Worm (Caenorhabditis elegans) whole organism, L2 larva: ENCODE measurements around the gene srg-30.

Experiments
- C34F6.9 ChIP-seq: fragments of 150-350 bp; optimal IDR thresholded peaks from 2 replicates; lab custom pipeline; 2014; ENCODE audit warnings: missing biosample characterization, missing genetic modification characterization
- F13H6.1 ChIP-seq: sonication (generic microtip); optimal IDR thresholded peaks from 2 replicates; lab custom pipeline; 2016; ENCODE audit warnings: missing genetic modification characterization, missing compliant biosample characterization
- ZK546.5 ChIP-seq: sonication (generic microtip); optimal IDR thresholded peaks from 2 replicates; lab custom pipeline; 2017; ENCODE audit warnings: missing biosample characterization, missing genetic modification characterization
- alr-1 ChIP-seq: fragments of 150-350 bp; optimal IDR thresholded peaks from 2 replicates; lab custom pipeline; 2014; ENCODE audit warnings: missing biosample characterization, missing genetic modification characterization
- aly-2 ChIP-seq: fragments of 150-350 bp; optimal IDR thresholded peaks from 2 replicates; lab custom pipeline; 2014; ENCODE audit warnings: missing biosample characterization, missing genetic modification characterization
- ama-1 ChIP-seq: fragments of 150-350 bp; optimal IDR thresholded peaks from 2 replicates; lab custom pipeline; 2018; ENCODE audit warnings: inconsistent platforms
- blmp-1 ChIP-seq: sonication (generic microtip); optimal IDR thresholded peaks from 2 replicates; lab custom pipeline; 2017; ENCODE audit warnings: missing genetic modification characterization, mild to moderate bottlenecking, missing compliant biosample characterization, antibody characterized with exemption, moderate library complexity; ENCODE audit not compliant: insufficient read depth
- ceh-16 ChIP-seq: fragments of 150-350 bp; optimal IDR thresholded peaks from 2 replicates; lab custom pipeline; 2014; ENCODE audit warnings: missing biosample characterization, missing genetic modification characterization
- ceh-82 ChIP-seq: fragments of 150-350 bp; optimal IDR thresholded peaks from 2 replicates; lab custom pipeline; 2014; ENCODE audit warnings: missing biosample characterization, missing genetic modification characterization
- crh-2 ChIP-seq: sonication (generic microtip); optimal IDR thresholded peaks from 2 replicates; lab custom pipeline; 2017; ENCODE audit warnings: missing biosample characterization, missing genetic modification characterization
- elt-1 ChIP-seq: fragments of 150-350 bp; optimal IDR thresholded peaks from 2 replicates; lab custom pipeline; 2014; ENCODE audit warnings: missing biosample characterization, missing genetic modification characterization
- elt-3 ChIP-seq: sonication (generic microtip); optimal IDR thresholded peaks from 2 replicates; lab custom pipeline; 2017; ENCODE audit warnings: missing biosample characterization, missing genetic modification characterization
- gmeb-1 ChIP-seq: fragments of 150-350 bp; optimal IDR thresholded peaks from 2 replicates; lab custom pipeline; 2014; ENCODE audit warnings: missing biosample characterization, missing genetic modification characterization
- lin-13 ChIP-seq: fragments of 150-350 bp; optimal IDR thresholded peaks from 2 replicates; lab custom pipeline; 2014; ENCODE audit warnings: missing biosample characterization, missing genetic modification reagents, missing genetic modification characterization
- lin-39 ChIP-seq: fragments of 150-350 bp; optimal IDR thresholded peaks from 2 replicates; lab custom pipeline; 2014; ENCODE audit warnings: missing biosample characterization, missing genetic modification reagents, missing genetic modification characterization
- lsy-2 ChIP-seq, 2 experiments: fragments of 150-350 bp in 1 of 2; sonication (generic microtip) in 1 of 2; optimal IDR thresholded peaks; 2 replicates each; lab custom pipeline; 2014 to 2017; ENCODE audit warnings: missing biosample characterization in 2 of 2, missing genetic modification characterization in 2 of 2
- mab-5 ChIP-seq: fragments of 150-350 bp; optimal IDR thresholded peaks from 2 replicates; lab custom pipeline; 2014; ENCODE audit warnings: missing biosample characterization, missing genetic modification characterization
- mbf-1 ChIP-seq: sonication (generic microtip); optimal IDR thresholded peaks from 2 replicates; lab custom pipeline; 2017; ENCODE audit warnings: missing biosample characterization, missing genetic modification characterization
- nhr-10 ChIP-seq: sonication (generic microtip); optimal IDR thresholded peaks from 2 replicates; lab custom pipeline; 2017; ENCODE audit warnings: missing biosample characterization, missing genetic modification characterization
- nhr-129 ChIP-seq: fragments of 150-350 bp; optimal IDR thresholded peaks from 2 replicates; lab custom pipeline; 2014; ENCODE audit warnings: missing biosample characterization, missing genetic modification characterization
- nhr-21 ChIP-seq: fragments of 150-350 bp; optimal IDR thresholded peaks from 2 replicates; lab custom pipeline; 2014; ENCODE audit warnings: missing biosample characterization, missing genetic modification characterization
- nhr-23 ChIP-seq: fragments of 150-350 bp; optimal IDR thresholded peaks from 2 replicates; lab custom pipeline; 2014; ENCODE audit warnings: missing biosample characterization, missing genetic modification reagents, missing genetic modification characterization
- nhr-237 ChIP-seq: fragments of 150-350 bp; optimal IDR thresholded peaks from 2 replicates; lab custom pipeline; 2014; ENCODE audit warnings: missing biosample characterization, missing genetic modification characterization
- peb-1 ChIP-seq: fragments of 150-350 bp; optimal IDR thresholded peaks from 2 replicates; lab custom pipeline; 2014; ENCODE audit warnings: missing biosample characterization, missing genetic modification characterization
- sem-4 ChIP-seq: fragments of 150-350 bp; optimal IDR thresholded peaks from 2 replicates; lab custom pipeline; 2014; ENCODE audit warnings: missing biosample characterization, missing genetic modification reagents, missing genetic modification characterization
- skn-1 ChIP-seq: sonication (generic microtip); optimal IDR thresholded peaks from 2 replicates; lab custom pipeline; 2017; ENCODE audit warnings: missing biosample characterization, missing genetic modification characterization
- sma-3 ChIP-seq: sonication (generic microtip); optimal IDR thresholded peaks from 2 replicates; lab custom pipeline; 2016; ENCODE audit warnings: missing genetic modification reagents, missing genetic modification characterization, missing compliant biosample characterization
- sma-9 ChIP-seq, 2 experiments: fragments of 150-350 bp in 1 of 2; sonication (generic microtip) in 1 of 2; optimal IDR thresholded peaks; 2 replicates each; lab custom pipeline; 2014 to 2016; ENCODE audit warnings: missing genetic modification characterization in 2 of 2, mild to moderate bottlenecking in 1 of 2, missing biosample characterization in 1 of 2, missing compliant biosample characterization in 1 of 2, missing genetic modification reagents in 1 of 2, moderate library complexity in 1 of 2
- snpc-4 ChIP-seq: fragments of 150-350 bp; optimal IDR thresholded peaks from 2 replicates; lab custom pipeline; 2014; ENCODE audit warnings: missing biosample characterization, missing genetic modification characterization
- unc-55 ChIP-seq: fragments of 150-350 bp; sonication (generic microtip); optimal IDR thresholded peaks from 3 replicates; lab custom pipeline; 2014; ENCODE audit warnings: missing biosample characterization, missing genetic modification reagents, missing genetic modification characterization
- unc-62 ChIP-seq: fragments of 150-350 bp; optimal IDR thresholded peaks from 2 replicates; lab custom pipeline; 2014; ENCODE audit warnings: missing biosample characterization, missing genetic modification reagents, missing genetic modification characterization
- ztf-11 ChIP-seq: sonication (generic microtip); optimal IDR thresholded peaks from 2 replicates; lab custom pipeline; 2017; ENCODE audit warnings: missing biosample characterization, missing genetic modification characterization
- ztf-4 ChIP-seq: fragments of 150-350 bp; optimal IDR thresholded peaks from 2 replicates; lab custom pipeline; 2014; ENCODE audit warnings: missing biosample characterization, missing genetic modification characterization

Gene srg-30

DNA sequence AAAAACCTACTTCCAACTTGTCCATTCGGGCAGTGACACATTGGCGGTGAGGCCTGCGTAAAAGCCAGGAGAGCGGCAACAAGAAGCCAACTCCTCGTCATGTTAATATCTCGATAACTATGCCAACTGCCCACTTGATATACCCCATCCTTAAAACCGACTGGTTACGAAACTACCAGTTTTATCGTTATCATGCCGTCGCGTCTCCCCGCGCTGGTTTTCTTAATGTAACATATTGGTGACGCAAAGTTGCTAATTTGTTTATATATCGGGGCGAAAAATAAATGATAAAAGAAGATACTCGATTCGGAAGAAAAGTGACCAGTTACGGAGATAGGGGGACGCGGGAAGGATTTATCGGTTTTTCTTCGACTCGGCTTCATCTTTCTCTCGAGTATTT is 13.5 kb upstream of the srg-30 start, which contains the start of gene grl-9:
grl-9 (minus strand) TSS at position 101 of the 400 bp plus-strand sequence.
- no peak for TF ChIP-seq mbf-1 (tag; lab: Kevin White, UChicago)
- no peak for TF ChIP-seq nhr-21
- no peak for TF ChIP-seq sma-9 (GFP tag; optimal IDR thresholded peaks at IDR 0.05; lab: Kevin White, UChicago)
- no peak for TF ChIP-seq sma-9 (tag; optimal IDR thresholded peaks at IDR 0.05; lab: Kevin White, UChicago)
- no peak for TF ChIP-seq lsy-2 (tag; optimal IDR thresholded peaks at IDR 0.05; lab: Kevin White, UChicago)
- no peak for TF ChIP-seq alr-1 (tag; lab: Kevin White, UChicago)
- no peak for TF ChIP-seq crh-2 (tag; lab: Kevin White, UChicago)
- no peak for TF ChIP-seq ztf-11 (tag; lab: Kevin White, UChicago)
- no peak for TF ChIP-seq ceh-82
- TF ChIP-seq nhr-23 (tag; lab: Kevin White, UChicago): no peak
- no peak for TF ChIP-seq ztf-4 (tag; lab: Kevin White, UChicago)
- no peak for TF ChIP-seq nhr-237 (tag; lab: Kevin White, UChicago)
- TF ChIP-seq blmp-1: no peak
- no peak for TF ChIP-seq gmeb-1 (tag; lab: Kevin White, UChicago)

DNA sequence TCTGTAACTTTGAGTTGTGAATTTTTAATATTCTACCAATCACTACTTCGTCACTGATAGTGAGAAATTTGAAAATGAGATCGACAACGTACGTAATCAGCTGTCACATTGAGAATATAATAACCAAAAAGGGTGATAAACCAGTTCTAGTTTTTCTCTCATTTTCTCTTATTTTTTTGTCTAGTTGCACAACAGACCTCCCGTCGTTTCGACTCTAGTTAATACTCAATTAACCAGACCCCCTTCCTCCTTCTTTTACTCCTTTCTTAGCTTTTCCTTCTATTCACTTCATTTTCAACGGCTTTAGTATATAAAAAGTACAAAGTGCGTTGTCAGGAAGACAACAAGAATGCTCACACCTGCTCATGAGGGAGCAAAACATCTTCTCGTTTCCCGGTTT is 9.1 kb upstream of the srg-30 start, which contains the start of gene ZC487.1:
ZC487.1 (plus strand) TSS at position 301 of the 400 bp plus-strand sequence.
- TF ChIP-seq unc-55 (no peak), ZK546.5 (tag; lab: Kevin White, UChicago) (no peak), lin-13 (GFP tag; lab: Kevin White, UChicago) (no peak), ceh-16 (tag; lab: Kevin White, UChicago) (no peak), nhr-10 (tag; lab: Kevin White, UChicago) (no peak), blmp-1 (no peak), ceh-82 (no peak), nhr-129 (tag; lab: Kevin White, UChicago) (no peak), lsy-2 (tag; optimal IDR thresholded peaks at IDR 0.05; lab: Kevin White, UChicago) (no peak), nhr-237 (tag; lab: Kevin White, UChicago) (no peak), peb-1 (tag; lab: Kevin White, UChicago) (no peak)

ce11 chrV:6726279-6726678 is 8.1 kb upstream of the srg-30 start:
- TF ChIP-seq unc-62 (GFP tag; lab: Kevin White, UChicago): no peak
- peak; percentile 1 for TF ChIP-seq sma-9 (GFP tag; optimal IDR thresholded peaks at IDR 0.05; lab: Kevin White, UChicago)
- no peak for TF ChIP-seq sma-9 (tag; optimal IDR thresholded peaks at IDR 0.05; lab: Kevin White, UChicago)
- TF ChIP-seq ZK546.5 (tag; lab: Kevin White, UChicago): no peak
- peak; percentile 11 for TF ChIP-seq mab-5 (tag; lab: Kevin White, UChicago)
- no peak for TF ChIP-seq elt-3 (tag; lab: Kevin White, UChicago)
- no peak for TF ChIP-seq nhr-21
- no peak for TF ChIP-seq sma-3 (GFP tag; lab: Kevin White, UChicago)
- TF ChIP-seq lsy-2 (tag; optimal IDR thresholded peaks at IDR 0.05; lab: Kevin White, UChicago): no peak

- no peak for TF ChIP-seq sma-3 (GFP tag; lab: Kevin White, UChicago)
- TF ChIP-seq sem-4 (tag; lab: Kevin White, UChicago): no peak
- no peak for TF ChIP-seq alr-1 (tag; lab: Kevin White, UChicago)
- no peak for TF ChIP-seq ztf-11 (tag; lab: Kevin White, UChicago)
- no peak for TF ChIP-seq C34F6.9
- no peak for TF ChIP-seq nhr-237 (tag; lab: Kevin White, UChicago)
- no peak for TF ChIP-seq elt-1
- no peak for TF ChIP-seq F13H6.1 (tag; lab: Kevin White, UChicago)
- TF ChIP-seq ama-1 (lab: Kevin White, UChicago): no peak
- no peak for TF ChIP-seq skn-1
- no peak for TF ChIP-seq nhr-129 (tag; lab: Kevin White, UChicago)
- no peak for TF ChIP-seq aly-2
- no peak for TF ChIP-seq snpc-4 (tag; lab: Kevin White, UChicago)
- no peak for TF ChIP-seq lin-39 (tag; lab: Kevin White, UChicago)
These were observed 4.2 kb upstream of the srg-30 start, which contains the start of gene ZC487.2 for ce11 chrV:6722378-6722777. Gene ZC487.2 (minus strand): TSS chrV:6722478.

DNA sequence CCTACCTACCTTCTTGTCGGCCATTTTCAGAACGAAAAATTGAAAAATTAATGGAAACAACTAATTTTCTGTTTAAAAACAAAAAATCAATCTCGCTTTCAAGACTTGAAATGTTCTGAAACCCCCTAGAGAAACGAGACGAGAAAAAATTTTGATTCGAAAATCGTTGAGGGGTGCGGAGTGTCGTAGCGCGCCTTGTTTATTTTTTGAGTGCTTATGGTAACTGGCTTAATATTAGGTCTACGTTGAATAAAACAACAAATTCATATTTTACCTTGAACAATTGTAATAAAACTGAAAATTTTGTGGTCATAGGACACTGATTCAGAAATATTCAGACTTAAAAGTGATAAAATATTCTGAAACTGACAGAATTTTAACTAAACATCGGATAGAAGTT is 7.7 kb downstream of the srg-30 start, which contains the start of gene sna-1:
sna-1 (minus strand) TSS at position 218 of the 400 bp plus-strand sequence.
- TF ChIP-seq unc-55: peak; percentile 28
- TF ChIP-seq ama-1 (lab: Kevin White, UChicago): peak; percentile 36
- TF ChIP-seq alr-1 (tag; lab: Kevin White, UChicago): no peak
